Fruit fly (Drosophila melanogaster) whole organism, larva: ENCODE results near the gene Rab18.

Experiments used
- noc ChIP-seq: fragments of 200-800 bp; sonication (Bioruptor generic); optimal IDR thresholded peaks from 3 replicates; lab custom pipeline; 2019; ENCODE audit warnings: missing biosample characterization, mild to moderate bottlenecking, missing genetic modification characterization, moderate library complexity

Gene Rab18

dm6 chrX:5690216-5690523 lies 18.6 kb upstream of the Rab18 start:
- TF ChIP-seq noc (tag; lab: Kevin White, UChicago): no peak

dm6 chrX:5689417-5690215 lies 18.0 kb upstream of the Rab18 start, which contains the start of the genes PGAP1 and cv:
TSS of gene PGAP1 (minus strand) at chrX:5689473.
TSS of gene cv (plus strand) at chrX:5690002.
- TF ChIP-seq noc (tag; lab: Kevin White, UChicago): no peak

- TF ChIP-seq noc (tag; lab: Kevin White, UChicago): no peak
These were observed 11.3 kb upstream of the Rab18 start, which contains the start of gene CG42449 for dm6 chrX:5682940-5683339. TSS of gene CG42449 (plus strand) at chrX:5683240.

dm6 chrX:5679933-5680667 lies 8.5 kb upstream of the Rab18 start, which contains the start of the genes Tre1 and Gr5a:
TSS of gene Tre1 (minus strand) at chrX:5679977.
TSS of gene Gr5a (plus strand) at chrX:5680617.
- no peak for TF ChIP-seq noc (tag; lab: Kevin White, UChicago)

- TF ChIP-seq noc (tag; lab: Kevin White, UChicago): no peak
These were observed 7.7 kb upstream of the Rab18 start for dm6 chrX:5679079-5679932.

dm6 chrX:5678178-5678470 lies 6.5 kb upstream of the Rab18 start:
- TF ChIP-seq noc (tag; lab: Kevin White, UChicago): no peak

dm6 chrX:5677400-5678177 lies 6.0 kb upstream of the Rab18 start:
- no peak for TF ChIP-seq noc (tag; lab: Kevin White, UChicago)

dm6 chrX:5676855-5677254 lies 5.2 kb upstream of the Rab18 start:
- TF ChIP-seq noc (tag; lab: Kevin White, UChicago): no peak

dm6 chrX:5672243-5673051 lies 835 bp upstream of the Rab18 start, which contains the start of gene RpL35:
TSS of gene RpL35 (plus strand) at chrX:5672401.
- TF ChIP-seq noc (tag; lab: Kevin White, UChicago): peak; percentile 51

dm6 chrX:5665902-5666301 lies 5.7 kb downstream of the Rab18 start, which contains the start of the genes Sirt4 and CG4119:
TSS of gene Sirt4 (minus strand) at chrX:5665940.
TSS of gene CG4119 (plus strand) at chrX:5666052.
- TF ChIP-seq noc (tag; lab: Kevin White, UChicago): peak; percentile 26

- no peak for TF ChIP-seq noc (tag; lab: Kevin White, UChicago)
These were observed 7.4 kb downstream of the Rab18 start for dm6 chrX:5664222-5664621.

dm6 chrX:5662761-5663160 lies 8.9 kb downstream of the Rab18 start, which contains the start of gene OtopLc:
TSS of gene OtopLc (minus strand) at chrX:5662861.
- TF ChIP-seq noc (tag; lab: Kevin White, UChicago): no peak

- TF ChIP-seq noc (tag; lab: Kevin White, UChicago): no peak
These were observed 9.6 kb downstream of the Rab18 start for dm6 chrX:5661971-5662370.

dm6 chrX:5649998-5650397 lies 21.6 kb downstream of the Rab18 start:
- TF ChIP-seq noc (tag; lab: Kevin White, UChicago): no peak
